Worm (Caenorhabditis elegans) whole organism, mixed stage, embryonic: ENCODE data around the gene pod-2.

ENCODE experiments used
- M03D4.4 ChIP-seq: sonication (generic microtip); optimal IDR thresholded peaks from 2 replicates; lab custom pipeline; 2017; ENCODE audit warnings: mild to moderate bottlenecking, missing genetic modification characterization, missing compliant biosample characterization
- bed-3 ChIP-seq: fragments of 200-800 bp; sonication (Bioruptor generic); optimal IDR thresholded peaks from 3 replicates; lab custom pipeline; 2018; ENCODE audit warnings: mild to moderate bottlenecking, missing genetic modification characterization, moderate library complexity, missing compliant biosample characterization
- blmp-1 ChIP-seq: fragments of 150-350 bp; optimal IDR thresholded peaks from 2 replicates; lab custom pipeline; 2014; ENCODE audit warnings: missing biosample characterization, missing genetic modification characterization
- ceh-39 ChIP-seq: fragments of 150-350 bp; optimal IDR thresholded peaks from 2 replicates; lab custom pipeline; 2014; ENCODE audit warnings: missing biosample characterization, missing genetic modification characterization
- ceh-43 ChIP-seq: fragments of 200-800 bp; sonication (Bioruptor generic); optimal IDR thresholded peaks from 2 replicates; lab custom pipeline; 2018; ENCODE audit warnings: mild to moderate bottlenecking, missing genetic modification characterization, moderate library complexity, missing compliant biosample characterization
- ceh-83 ChIP-seq: fragments of 200-800 bp; sonication (Bioruptor generic); optimal IDR thresholded peaks from 2 replicates; lab custom pipeline; 2018; ENCODE audit warnings: mild to moderate bottlenecking, missing genetic modification characterization, missing compliant biosample characterization
- ces-1 ChIP-seq: fragments of 150-350 bp; optimal IDR thresholded peaks from 2 replicates; lab custom pipeline; 2014; ENCODE audit warnings: missing biosample characterization, missing genetic modification reagents, missing genetic modification characterization
- cnd-1 ChIP-seq: fragments of 200-800 bp; sonication (Bioruptor generic); optimal IDR thresholded peaks from 2 replicates; lab custom pipeline; 2018; ENCODE audit warnings: mild to moderate bottlenecking, missing genetic modification characterization, missing compliant biosample characterization
- elt-1 ChIP-seq: sonication (generic microtip); optimal IDR thresholded peaks from 2 replicates; lab custom pipeline; 2017; ENCODE audit warnings: missing genetic modification characterization, mild to moderate bottlenecking, missing compliant biosample characterization, antibody characterized with exemption, moderate library complexity, borderline replicate concordance; ENCODE audit not compliant: insufficient read depth
- elt-3 ChIP-seq: fragments of 150-350 bp; optimal IDR thresholded peaks from 2 replicates; lab custom pipeline; 2014; ENCODE audit warnings: missing biosample characterization, missing genetic modification characterization
- flh-1 ChIP-seq: fragments of 200-800 bp; sonication (Bioruptor generic); optimal IDR thresholded peaks from 2 replicates; lab custom pipeline; 2018; ENCODE audit warnings: mild to moderate bottlenecking, missing genetic modification characterization, moderate library complexity, missing compliant biosample characterization
- ham-2 ChIP-seq: fragments of 200-800 bp; sonication (Bioruptor generic); optimal IDR thresholded peaks from 2 replicates; lab custom pipeline; 2018; ENCODE audit warnings: mild to moderate bottlenecking, missing genetic modification characterization, missing compliant biosample characterization
- hlh-1 ChIP-seq: fragments of 150-350 bp; optimal IDR thresholded peaks from 2 replicates; lab custom pipeline; 2014; ENCODE audit warnings: missing biosample characterization, missing genetic modification reagents, missing genetic modification characterization
- lin-13 ChIP-seq: fragments of 150-350 bp; optimal IDR thresholded peaks from 2 replicates; lab custom pipeline; 2014; ENCODE audit warnings: missing biosample characterization, missing genetic modification characterization
- lin-32 ChIP-seq: fragments of 200-800 bp; sonication (Bioruptor generic); optimal IDR thresholded peaks from 2 replicates; lab custom pipeline; 2018; ENCODE audit warnings: mild to moderate bottlenecking, missing genetic modification characterization, missing compliant biosample characterization
- lsy-2 ChIP-seq: fragments of 150-350 bp; optimal IDR thresholded peaks from 2 replicates; lab custom pipeline; 2014; ENCODE audit warnings: missing biosample characterization, missing genetic modification characterization
- mab-5 ChIP-seq: fragments of 150-350 bp; optimal IDR thresholded peaks from 2 replicates; lab custom pipeline; 2014; ENCODE audit warnings: missing biosample characterization, missing genetic modification characterization
- nhr-12 ChIP-seq: fragments of 150-350 bp; optimal IDR thresholded peaks from 2 replicates; lab custom pipeline; 2014; ENCODE audit warnings: missing biosample characterization, missing genetic modification characterization
- nhr-2 ChIP-seq: fragments of 150-350 bp; optimal IDR thresholded peaks from 2 replicates; lab custom pipeline; 2014; ENCODE audit warnings: missing biosample characterization, missing genetic modification characterization
- nhr-237 ChIP-seq: fragments of 150-350 bp; optimal IDR thresholded peaks from 2 replicates; lab custom pipeline; 2014; ENCODE audit warnings: missing biosample characterization, missing genetic modification characterization
- nhr-28 ChIP-seq: fragments of 150-350 bp; optimal IDR thresholded peaks from 2 replicates; lab custom pipeline; 2014; ENCODE audit warnings: missing biosample characterization, missing genetic modification characterization
- pha-4 ChIP-seq: fragments of 150-350 bp; optimal IDR thresholded peaks from 2 replicates; lab custom pipeline; 2018; ENCODE audit warnings: missing biosample characterization, missing genetic modification reagents, missing genetic modification characterization
- sem-2 ChIP-seq: fragments of 200-800 bp; sonication (Bioruptor generic); optimal IDR thresholded peaks from 2 replicates; lab custom pipeline; 2018; ENCODE audit warnings: mild to moderate bottlenecking, missing genetic modification characterization, missing compliant biosample characterization
- snpc-4 ChIP-seq: fragments of 150-350 bp; optimal IDR thresholded peaks from 2 replicates; lab custom pipeline; 2014; ENCODE audit warnings: missing biosample characterization, missing genetic modification characterization
- sptf-1 ChIP-seq: sonication (generic microtip); optimal IDR thresholded peaks from 2 replicates; lab custom pipeline; 2017; ENCODE audit warnings: mild to moderate bottlenecking, missing genetic modification characterization, moderate library complexity, missing compliant biosample characterization
- tbx-8 ChIP-seq: fragments of 200-800 bp; sonication (Bioruptor generic); optimal IDR thresholded peaks from 2 replicates; lab custom pipeline; 2018; ENCODE audit warnings: mild to moderate bottlenecking, missing genetic modification characterization, moderate library complexity, missing compliant biosample characterization
- unc-120 ChIP-seq: sonication (generic microtip); optimal IDR thresholded peaks from 2 replicates; lab custom pipeline; 2017; ENCODE audit warnings: missing genetic modification characterization, missing compliant biosample characterization; ENCODE audit not compliant: poor library complexity, severe bottlenecking
- unc-39 ChIP-seq: fragments of 150-350 bp; optimal IDR thresholded peaks from 2 replicates; lab custom pipeline; 2014; ENCODE audit warnings: missing biosample characterization, missing genetic modification characterization
- zip-8 ChIP-seq: fragments of 150-350 bp; optimal IDR thresholded peaks from 2 replicates; lab custom pipeline; 2014; ENCODE audit warnings: missing biosample characterization, missing genetic modification characterization

pod-2 gene

DNA sequence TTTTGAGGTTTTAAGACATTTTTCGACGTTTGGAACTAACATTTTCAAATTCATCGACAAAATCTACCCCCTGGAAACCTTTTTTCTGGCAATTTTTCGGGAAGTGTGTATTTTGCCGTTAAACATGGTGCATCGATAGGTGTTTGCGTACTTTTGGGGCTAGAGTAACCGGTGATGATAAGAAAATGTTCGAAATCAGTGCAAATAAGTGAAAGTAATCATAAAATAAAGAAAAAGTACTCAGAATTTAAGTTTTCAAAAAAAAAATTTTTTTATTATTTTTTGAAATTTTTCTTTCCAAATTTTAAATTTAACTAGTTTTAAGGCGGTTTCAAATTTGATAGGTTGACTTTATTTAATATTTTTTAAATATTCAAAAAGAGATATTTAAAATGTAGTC is 42.6 kb downstream of the pod-2 start, which contains the start of gene nas-27:
Gene nas-27 (minus strand): TSS at position 101 of the 400 bp plus-strand sequence.
- TF ChIP-seq cnd-1 (tag; lab: Kevin White, UChicago) (no peak), pha-4 (tag; lab: Kevin White, UChicago) (no peak), ces-1 (no peak), sptf-1 (tag; lab: Kevin White, UChicago) (no peak), unc-39 (tag; lab: Kevin White, UChicago) (no peak)

ce11 chrII:1188137-1188536 is 51.6 kb downstream of the pod-2 start:
- TF ChIP-seq elt-1 (tag; lab: Kevin White, UChicago) = peak; percentile 98
- TF ChIP-seq nhr-12 (tag; lab: Kevin White, UChicago) = no peak

DNA sequence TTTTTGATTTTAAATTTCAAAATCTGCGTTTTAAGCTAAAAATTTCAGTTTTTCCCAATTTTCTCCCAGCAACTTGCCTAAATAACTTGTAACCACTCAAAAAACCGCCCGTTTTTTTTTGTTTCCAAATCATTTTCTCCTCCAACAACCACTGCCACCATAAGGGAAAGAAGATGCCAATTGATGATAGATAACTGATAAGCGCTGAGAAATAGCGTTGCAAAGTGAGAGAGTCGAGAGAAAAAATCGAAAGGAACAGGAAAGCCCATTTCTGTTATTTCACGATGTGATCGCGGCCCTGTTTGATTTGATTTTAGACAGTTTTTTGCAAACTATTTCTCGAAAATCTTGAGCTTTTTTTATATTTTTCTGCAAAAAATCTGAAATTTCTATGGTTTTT is 53.1 kb downstream of the pod-2 start:
- TF ChIP-seq lin-32 (GFP tag; lab: Kevin White, UChicago) (no peak), elt-3 (tag; lab: Kevin White, UChicago) (peak; percentile 42)

DNA sequence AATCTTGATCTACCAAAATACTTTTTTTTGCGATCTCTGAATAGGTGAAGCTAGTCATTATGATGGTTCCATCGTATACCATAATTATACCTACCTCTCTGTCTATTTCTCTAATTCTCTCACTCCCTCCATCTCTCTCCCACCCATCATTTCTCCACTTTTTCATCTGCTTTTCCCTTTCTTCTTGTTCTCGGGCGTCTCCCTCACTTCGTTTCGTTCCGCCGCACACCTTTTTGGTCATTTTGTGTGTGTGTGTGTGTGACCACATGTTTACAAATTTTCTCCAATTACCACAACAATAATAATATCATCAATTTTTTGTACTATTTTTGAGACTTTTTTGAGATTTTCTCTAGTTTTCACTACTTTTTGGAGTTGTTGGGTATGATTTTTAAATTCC is 55.3 kb downstream of the pod-2 start:
- TF ChIP-seq pha-4 (tag; lab: Kevin White, UChicago) (no peak), snpc-4 (tag; lab: Kevin White, UChicago) (no peak), unc-39 (tag; lab: Kevin White, UChicago) (no peak), lsy-2 (tag; lab: Kevin White, UChicago) (no peak), flh-1 (GFP tag; lab: Kevin White, UChicago) (no peak), M03D4.4 (no peak), nhr-12 (tag; lab: Kevin White, UChicago) (no peak), elt-1 (tag; lab: Kevin White, UChicago) (no peak), nhr-237 (tag; lab: Kevin White, UChicago) (no peak), lin-13 (tag; lab: Kevin White, UChicago) (no peak), ceh-83 (GFP tag; lab: Kevin White, UChicago) (no peak), cnd-1 (tag; lab: Kevin White, UChicago) (no peak), elt-3 (tag; lab: Kevin White, UChicago) (no peak), mab-5 (tag; lab: Kevin White, UChicago) (no peak), blmp-1 (tag; lab: Kevin White, UChicago) (no peak), zip-8 (tag; lab: Kevin White, UChicago) (no peak)

DNA sequence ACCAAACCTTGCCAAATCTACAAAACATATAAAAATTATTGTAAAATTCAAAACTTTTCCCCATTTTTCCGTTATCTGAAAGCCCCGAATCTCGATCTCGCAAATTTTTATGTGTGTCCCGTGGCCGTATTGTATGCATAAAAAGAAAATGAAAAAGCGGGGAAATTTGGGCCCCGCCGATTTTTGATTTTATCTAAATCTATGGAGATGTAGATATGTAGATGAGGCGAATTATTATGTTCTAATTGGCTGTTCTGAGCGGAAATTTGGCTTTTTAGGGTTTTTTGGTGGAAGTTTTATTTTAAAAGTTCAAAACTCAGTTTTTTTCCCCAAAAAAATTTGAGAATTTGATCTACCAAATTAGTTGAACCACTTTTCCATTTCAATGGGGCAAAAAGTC is 59.5 kb downstream of the pod-2 start:
- peak; percentile 29 for TF ChIP-seq blmp-1 (tag; lab: Kevin White, UChicago)
- no peak for TF ChIP-seq ceh-43
- TF ChIP-seq elt-1 (tag; lab: Kevin White, UChicago) = peak; percentile 97

DNA sequence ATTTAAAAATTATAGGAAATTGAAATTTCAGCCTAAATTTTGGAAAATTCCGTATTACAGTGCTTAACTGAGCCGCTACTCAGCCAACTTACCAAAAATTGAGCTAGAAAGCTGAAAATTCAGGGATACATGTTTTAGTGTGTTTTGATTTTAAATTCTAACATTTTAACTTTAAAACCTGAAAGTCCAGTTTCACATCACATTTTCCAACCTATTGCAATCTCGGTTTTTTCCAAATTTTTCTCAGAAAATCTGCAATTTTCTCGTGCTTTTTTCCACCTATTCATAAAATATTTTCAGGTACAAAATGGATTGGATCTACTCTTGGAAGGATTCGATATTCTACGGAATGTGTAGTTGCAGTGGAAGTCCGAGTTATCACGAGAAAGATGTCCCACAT is 60.5 kb downstream of the pod-2 start, which contains the start of gene F53A10.2:
Gene F53A10.2 (plus strand): TSS at position 301 of the 400 bp plus-strand sequence.
- TF ChIP-seq nhr-28 (tag; lab: Kevin White, UChicago) (no peak), unc-120 (tag; lab: Kevin White, UChicago) (no peak), sem-2 (no peak), tbx-8 (GFP tag; lab: Kevin White, UChicago) (no peak), ham-2 (GFP tag; lab: Kevin White, UChicago) (no peak), nhr-237 (tag; lab: Kevin White, UChicago) (no peak), lin-32 (GFP tag; lab: Kevin White, UChicago) (no peak), hlh-1 (tag; lab: Kevin White, UChicago) (no peak), nhr-12 (tag; lab: Kevin White, UChicago) (no peak), ceh-39 (tag; lab: Kevin White, UChicago) (no peak), unc-39 (tag; lab: Kevin White, UChicago) (no peak), snpc-4 (tag; lab: Kevin White, UChicago) (no peak), ceh-43 (no peak), lsy-2 (tag; lab: Kevin White, UChicago) (no peak), lin-13 (tag; lab: Kevin White, UChicago) (no peak), pha-4 (tag; lab: Kevin White, UChicago) (no peak), bed-3 (GFP tag; lab: Kevin White, UChicago) (no peak), mab-5 (tag; lab: Kevin White, UChicago) (no peak), nhr-2 (tag; lab: Kevin White, UChicago) (no peak)
